Worm (Caenorhabditis elegans): ENCODE results near the gene cyn-1.
A peak's percentile ranks its signal among the peaks of the same experiment; 100 is the strongest.

The cyn-1 gene

DNA sequence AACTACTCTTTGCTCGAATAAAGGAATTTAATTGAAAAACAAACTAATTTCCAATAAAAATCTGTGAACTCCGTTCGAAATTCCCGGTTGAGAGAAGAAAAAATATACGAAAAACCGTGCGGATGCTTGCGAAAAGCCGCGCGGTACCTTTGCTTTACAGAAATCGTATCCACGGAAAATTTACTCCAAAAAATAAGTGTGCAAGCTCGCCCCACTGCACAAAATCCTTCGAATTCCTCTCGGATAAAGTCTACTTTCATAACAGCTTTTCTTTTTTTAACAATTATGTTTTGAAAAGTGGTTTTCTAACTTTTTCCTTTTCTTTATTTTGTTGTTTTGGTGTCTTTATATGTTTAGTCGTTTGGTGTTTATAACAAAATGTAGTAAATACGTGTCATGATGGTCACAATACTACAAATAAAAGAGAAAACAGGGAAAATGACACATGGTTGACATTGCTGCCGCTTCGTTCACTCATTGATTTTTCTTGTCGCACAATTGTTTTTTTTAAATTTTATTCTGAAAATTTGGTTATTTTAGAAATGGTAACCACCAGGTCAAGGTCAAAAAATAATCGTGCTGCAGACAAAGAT lies 8.5 kb upstream of the cyn-1 start, which contains the start of gene cept-2 (continued):
- TF ChIP-seq die-1 (tag; optimal IDR thresholded peaks at IDR 0.05) (no peak), Y67H2A.10 (GFP tag; conservative IDR thresholded peaks at IDR 0.05) (no peak), egrh-3 (GFP tag; IDR thresholded peaks at IDR 0.05) (no peak), ceh-58 (GFP tag; IDR thresholded peaks at IDR 0.05) (no peak), ztf-28 (GFP tag; IDR thresholded peaks at IDR 0.05) (0 out of 2 replicates have a peak, but pooled peaks have one; percentile 11), F33H1.4 (GFP tag; IDR thresholded peaks at IDR 0.05) (peak; percentile 55), ceh-100 (GFP tag; IDR thresholded peaks at IDR 0.05) (peak; percentile 98), F37B4.10 (GFP tag; IDR thresholded peaks at IDR 0.05) (no peak), K11D2.4 (GFP tag; IDR thresholded peaks at IDR 0.05) (peak; percentile 75; the same call in 1 of the 2 replicates), ceh-91 (GFP tag; IDR thresholded peaks at IDR 0.05) (0 out of 2 replicates have a peak, but pooled peaks have one; percentile 30), ztf-3 (GFP tag; optimal IDR thresholded peaks at IDR 0.05) (no peak), lin-40 (tag; optimal IDR thresholded peaks at IDR 0.05) (no peak), madf-10 (tag; optimal IDR thresholded peaks at IDR 0.05) (no peak), nhr-27 (tag; optimal IDR thresholded peaks at IDR 0.05) (no peak), T07F8.4 (tag; optimal IDR thresholded peaks at IDR 0.05) (no peak), mxl-1 (tag; optimal IDR thresholded peaks at IDR 0.05) (no peak), ztf-25 (GFP tag; IDR thresholded peaks at IDR 0.05) (no peak), lsy-27 (tag; optimal IDR thresholded peaks at IDR 0.05; ENCODE audit: borderline replicate concordance, insufficient read depth) (no peak), T26A5.8 (tag; optimal IDR thresholded peaks at IDR 0.05) (no peak), let-607 (tag; optimal IDR thresholded peaks at IDR 0.05) (peak; percentile 76 to 81), B0019.2 (GFP tag; conservative IDR thresholded peaks at IDR 0.05) (no peak), nfya-1 (tag; optimal IDR thresholded peaks at IDR 0.05; ENCODE audit: borderline replicate concordance, insufficient read depth) (no peak), aptf-2 (GFP tag; conservative IDR thresholded peaks at IDR 0.05) (no peak), bed-2 (GFP tag; IDR thresholded peaks at IDR 0.05) (0 out of 2 replicates have a peak, but pooled peaks have one; percentile 25), let-526 (GFP tag; IDR thresholded peaks at IDR 0.05) (0 out of 2 replicates have a peak, but pooled peaks have one; percentile 20), F39B2.1 (GFP tag; IDR thresholded peaks at IDR 0.05) (no peak), akir-1 (GFP tag; optimal IDR thresholded peaks at IDR 0.05) (peak; percentile 24), hmg-20 (GFP tag; IDR thresholded peaks at IDR 0.05) (0 out of 2 replicates have a peak, but pooled peaks have one; percentile 43), ztf-26 (tag; optimal IDR thresholded peaks at IDR 0.05) (no peak), nfyb-1 (GFP tag; IDR thresholded peaks at IDR 0.05) (peak; percentile 67), B0261.1 (tag; optimal IDR thresholded peaks at IDR 0.05) (peak; percentile 22), unc-62 (GFP tag; optimal IDR thresholded peaks at IDR 0.05) (no peak), cebp-1 (GFP tag; IDR thresholded peaks at IDR 0.05) (0 out of 2 replicates have a peak, but pooled peaks have one; percentile 34), cebp-1 (tag; optimal IDR thresholded peaks at IDR 0.05) (no peak), sptf-2 (GFP tag; optimal IDR thresholded peaks at IDR 0.05) (no peak), F10E7.11 (tag; optimal IDR thresholded peaks at IDR 0.05) (no peak), ZK185.1 (tag; optimal IDR thresholded peaks at IDR 0.05; ENCODE audit: poor library complexity, severe bottlenecking) (peak; percentile 95), Y53G8AR.9 (GFP tag; conservative IDR thresholded peaks at IDR 0.05) (no peak), snpc-3.4 (tag; optimal IDR thresholded peaks at IDR 0.05) (peak; percentile 80), tbp1 (GFP tag; optimal IDR thresholded peaks at IDR 0.05) (peak; percentile 65), efl-1 (GFP tag; optimal IDR thresholded peaks at IDR 0.05) (peak; percentile 52), lin-35 (GFP tag; optimal IDR thresholded peaks at IDR 0.05) (peak in 2 of 3 experiments; percentile 58 to 92), sea-2 (GFP tag; IDR thresholded peaks at IDR 0.05) (no peak), lsl-1 (GFP tag; optimal IDR thresholded peaks at IDR 0.05) (peak; percentile 67), madf-8 (GFP tag; conservative IDR thresholded peaks at IDR 0.05) (no peak), repo-1 (tag; optimal IDR thresholded peaks at IDR 0.05) (no peak), snpc-1.1 (tag; optimal IDR thresholded peaks at IDR 0.05; ENCODE audit: insufficient read depth) (peak; percentile 45)

All from whole organism, young adult.